Worm (Caenorhabditis elegans) whole organism, L1 larva: ENCODE results near the gene mrps-18B.
A peak's percentile ranks its signal among the peaks of the same experiment; 100 is the strongest.

Experiments
- aly-2 ChIP-seq: fragments of 150-350 bp; optimal IDR thresholded peaks from 2 replicates; lab custom pipeline; 2014; ENCODE audit warnings: missing biosample characterization, missing genetic modification characterization
- ama-1 ChIP-seq: fragments of 150-350 bp; optimal IDR thresholded peaks from 2 replicates; lab custom pipeline; 2014
- blmp-1 ChIP-seq: fragments of 150-350 bp; optimal IDR thresholded peaks from 2 replicates; lab custom pipeline; 2014; ENCODE audit warnings: missing biosample characterization, missing genetic modification characterization
- ceh-63 ChIP-seq: fragments of 200-800 bp; sonication (Bioruptor generic); optimal IDR thresholded peaks from 2 replicates; lab custom pipeline; 2018; ENCODE audit warnings: mild to moderate bottlenecking, missing genetic modification characterization, missing compliant biosample characterization
- ceh-82 ChIP-seq, 3 experiments: fragments of 150-350 bp in 1 of 3; sonication (generic microtip) in 2 of 3; optimal IDR thresholded peaks; 2 replicates each; lab custom pipeline; 2014 to 2017; ENCODE audit warnings: missing biosample characterization in 3 of 3, missing genetic modification characterization in 3 of 3
- ceh-90 ChIP-seq: sonication (generic microtip); optimal IDR thresholded peaks from 2 replicates; lab custom pipeline; 2016; ENCODE audit warnings: missing genetic modification characterization, missing compliant biosample characterization
- ces-1 ChIP-seq: fragments of 150-350 bp; optimal IDR thresholded peaks from 2 replicates; lab custom pipeline; 2014; ENCODE audit warnings: missing biosample characterization, missing genetic modification reagents, missing genetic modification characterization
- dpl-1 ChIP-seq, 3 experiments: fragments of 150-350 bp in 2 of 3; sonication (generic microtip) in 1 of 3; optimal IDR thresholded peaks; 2 replicates each; lab custom pipeline; 2014 to 2017; ENCODE audit warnings: missing biosample characterization in 3 of 3, missing genetic modification characterization in 3 of 3, missing genetic modification reagents in 3 of 3
- dsc-1 ChIP-seq: sonication (generic microtip); optimal IDR thresholded peaks from 2 replicates; lab custom pipeline; 2016; ENCODE audit warnings: mild to moderate bottlenecking, missing genetic modification characterization, missing compliant biosample characterization
- efl-1 ChIP-seq, 4 experiments: fragments of 150-350 bp; optimal IDR thresholded peaks in 3 of 4; peaks in 1 of 4; 1 replicate in 1 of 4; 2 replicates in 3 of 4; lab custom pipeline; 2014; ENCODE audit warnings: missing biosample characterization in 2 of 4, missing genetic modification characterization in 2 of 4, missing genetic modification reagents in 2 of 4
- egl-13 ChIP-seq: sonication (generic microtip); optimal IDR thresholded peaks from 2 replicates; lab custom pipeline; 2016; ENCODE audit warnings: missing genotype, missing genetic modification reagents, missing genetic modification characterization, missing compliant biosample characterization
- elt-2 ChIP-seq: sonication (generic microtip); optimal IDR thresholded peaks from 2 replicates; lab custom pipeline; 2016; ENCODE audit warnings: missing genetic modification characterization, mild to moderate bottlenecking, inconsistent platforms, missing compliant biosample characterization, missing genetic modification reagents
- elt-3 ChIP-seq, 6 experiments: fragments of 150-350 bp in 1 of 6; sonication (generic microtip); optimal IDR thresholded peaks; 2 replicates each; lab custom pipeline; 2017 to 2018; ENCODE audit warnings: missing biosample characterization in 6 of 6, missing genetic modification characterization in 6 of 6, inconsistent platforms in 1 of 6
- fkh-4 ChIP-seq: sonication (generic microtip); optimal IDR thresholded peaks from 2 replicates; lab custom pipeline; 2016; ENCODE audit warnings: missing compliant biosample characterization, missing genetic modification characterization, borderline replicate concordance
- fkh-8 ChIP-seq: sonication (generic microtip); optimal IDR thresholded peaks from 2 replicates; lab custom pipeline; 2016; ENCODE audit warnings: mild to moderate bottlenecking, missing genetic modification characterization, missing compliant biosample characterization
- fos-1 ChIP-seq: fragments of 150-350 bp; optimal IDR thresholded peaks from 2 replicates; lab custom pipeline; 2014; ENCODE audit warnings: missing biosample characterization, missing genetic modification characterization
- grh-1 ChIP-seq: fragments of 200-800 bp; sonication (Bioruptor generic); IDR thresholded peaks from 2 replicates; pipeline ENCODE4 v1.3.6; 2022; ENCODE audit warnings: missing genetic modification reagents, missing genetic modification characterization, missing compliant biosample characterization
- hlh-17 ChIP-seq: fragments of 200-800 bp; sonication (Bioruptor generic); optimal IDR thresholded peaks from 2 replicates; lab custom pipeline; 2018; ENCODE audit warnings: missing genetic modification characterization, mild to moderate bottlenecking, missing compliant biosample characterization, moderate library complexity, borderline replicate concordance
- jun-1 ChIP-seq: fragments of 150-350 bp; optimal IDR thresholded peaks from 2 replicates; lab custom pipeline; 2014; ENCODE audit warnings: missing biosample characterization, missing genetic modification reagents, missing genetic modification characterization
- lin-14 ChIP-seq: fragments of 200-800 bp; sonication (Bioruptor generic); optimal IDR thresholded peaks from 2 replicates; lab custom pipeline; 2018; ENCODE audit warnings: mild to moderate bottlenecking, missing genetic modification characterization, moderate library complexity, missing compliant biosample characterization
- lin-35 ChIP-seq, 2 experiments: fragments of 150-350 bp; optimal IDR thresholded peaks; 2 replicates each; lab custom pipeline; 2014; ENCODE audit warnings: missing biosample characterization in 2 of 2, missing genetic modification characterization in 2 of 2, missing genetic modification reagents in 2 of 2
- lin-39 ChIP-seq: fragments of 150-350 bp; optimal IDR thresholded peaks from 2 replicates; lab custom pipeline; 2014; ENCODE audit warnings: missing biosample characterization, missing genetic modification reagents, missing genetic modification characterization
- mef-2 ChIP-seq: fragments of 150-350 bp; optimal IDR thresholded peaks from 2 replicates; lab custom pipeline; 2014; ENCODE audit warnings: missing biosample characterization, missing genetic modification characterization
- mep-1 ChIP-seq: fragments of 150-350 bp; optimal IDR thresholded peaks from 2 replicates; lab custom pipeline; 2014; ENCODE audit warnings: missing biosample characterization, missing genetic modification characterization
- nhr-12 ChIP-seq: sonication (generic microtip); optimal IDR thresholded peaks from 2 replicates; lab custom pipeline; 2017; ENCODE audit warnings: missing biosample characterization, missing genetic modification characterization
- nhr-19 ChIP-seq: fragments of 200-800 bp; sonication (Bioruptor generic); conservative IDR thresholded peaks from 2 replicates; pipeline ENCODE4 v1.3.6; 2022; ENCODE audit warnings: missing genetic modification characterization, missing compliant biosample characterization
- nhr-20 ChIP-seq: sonication (generic microtip); optimal IDR thresholded peaks from 2 replicates; lab custom pipeline; 2016; ENCODE audit warnings: mild to moderate bottlenecking, missing genetic modification characterization, missing compliant biosample characterization
- nhr-28 ChIP-seq: fragments of 150-350 bp; optimal IDR thresholded peaks from 2 replicates; lab custom pipeline; 2014; ENCODE audit warnings: missing biosample characterization, missing genetic modification characterization
- nhr-47 ChIP-seq: sonication (generic microtip); optimal IDR thresholded peaks from 2 replicates; lab custom pipeline; 2016; ENCODE audit warnings: mild to moderate bottlenecking, missing genetic modification characterization, moderate library complexity, missing compliant biosample characterization
- nhr-71 ChIP-seq: sonication (generic microtip); optimal IDR thresholded peaks from 2 replicates; lab custom pipeline; 2016; ENCODE audit warnings: mild to moderate bottlenecking, missing genetic modification characterization, moderate library complexity, missing compliant biosample characterization
- nhr-76 ChIP-seq: sonication (generic microtip); optimal IDR thresholded peaks from 2 replicates; lab custom pipeline; 2017; ENCODE audit warnings: missing biosample characterization, missing genetic modification characterization
- nhr-84 ChIP-seq: sonication (generic microtip); optimal IDR thresholded peaks from 2 replicates; lab custom pipeline; 2017; ENCODE audit warnings: missing biosample characterization, missing genetic modification characterization
- nhr-85 ChIP-seq: sonication (generic microtip); peaks from one replicate; lab custom pipeline; 2016; ENCODE audit warnings: missing genetic modification characterization, inconsistent platforms, missing compliant biosample characterization
- nhr-90 ChIP-seq: sonication (generic microtip); optimal IDR thresholded peaks from 2 replicates; lab custom pipeline; 2016; ENCODE audit warnings: mild to moderate bottlenecking, missing genetic modification characterization, missing compliant biosample characterization; ENCODE audit not compliant: poor library complexity
- sox-4 ChIP-seq: sonication (generic microtip); optimal IDR thresholded peaks from 2 replicates; lab custom pipeline; 2016; ENCODE audit warnings: missing genetic modification characterization, missing compliant biosample characterization
- sptf-1 ChIP-seq: fragments of 150-350 bp; optimal IDR thresholded peaks from 2 replicates; lab custom pipeline; 2014; ENCODE audit warnings: missing biosample characterization, missing genetic modification characterization
- sup-37 ChIP-seq: fragments of 200-800 bp; sonication (Bioruptor generic); optimal IDR thresholded peaks from 2 replicates; lab custom pipeline; 2018; ENCODE audit warnings: mild to moderate bottlenecking, missing genetic modification characterization, missing compliant biosample characterization
- swsn-7 ChIP-seq: sonication (generic microtip); optimal IDR thresholded peaks from 2 replicates; lab custom pipeline; 2016; ENCODE audit warnings: missing genetic modification characterization, missing compliant biosample characterization
- tlp-1 ChIP-seq: fragments of 150-350 bp; optimal IDR thresholded peaks from 2 replicates; lab custom pipeline; 2014; ENCODE audit warnings: missing biosample characterization, missing genetic modification characterization
- unc-30 ChIP-seq: sonication (generic microtip); optimal IDR thresholded peaks from 2 replicates; lab custom pipeline; 2017; ENCODE audit warnings: missing biosample characterization, missing genetic modification characterization
- unc-86 ChIP-seq: sonication (generic microtip); optimal IDR thresholded peaks from 2 replicates; lab custom pipeline; 2016; ENCODE audit warnings: missing genetic modification characterization, missing compliant biosample characterization
- zip-4 ChIP-seq: fragments of 200-800 bp; sonication (Bioruptor generic); optimal IDR thresholded peaks from 2 replicates; lab custom pipeline; 2018; ENCODE audit warnings: mild to moderate bottlenecking, missing genetic modification characterization, moderate library complexity, missing compliant biosample characterization
- ztf-11 ChIP-seq, 2 experiments: sonication (generic microtip); optimal IDR thresholded peaks; 2 replicates each; lab custom pipeline; 2016 to 2017; ENCODE audit warnings: missing genetic modification characterization in 2 of 2, missing biosample characterization in 1 of 2, missing compliant biosample characterization in 1 of 2

Gene mrps-18B

DNA sequence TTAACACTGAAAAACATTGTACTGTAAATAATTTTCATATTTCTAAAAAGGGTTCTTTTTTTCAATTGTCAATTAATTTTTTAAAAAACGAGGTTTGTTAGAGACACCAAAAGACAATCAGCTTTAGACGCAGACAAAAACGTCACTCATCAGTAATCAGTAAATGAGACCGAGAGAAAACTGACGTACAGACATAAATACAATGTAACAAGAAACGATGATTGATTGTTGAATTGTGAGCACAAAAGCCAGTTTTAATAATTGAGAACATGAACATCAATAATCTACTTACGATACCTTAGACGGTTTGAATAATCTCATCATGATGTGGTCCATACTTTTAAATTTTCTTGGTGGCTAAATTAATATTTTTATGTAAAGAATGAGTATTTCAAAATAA lies 18.7 kb upstream of the mrps-18B start:
- TF ChIP-seq elt-2 (peak; percentile 14), tlp-1 (tag; lab: Kevin White, UChicago) (no peak)

- TF ChIP-seq ces-1 (GFP tag; lab: Kevin White, UChicago), result no peak
- TF ChIP-seq efl-1 (optimal IDR thresholded peaks at IDR 0.05; lab: Kevin White, UChicago), result no peak
- TF ChIP-seq efl-1 (GFP tag; optimal IDR thresholded peaks at IDR 0.05 in 1 of 2; lab: Kevin White, UChicago), result no peak
- TF ChIP-seq fkh-8, result no peak
- no peak for TF ChIP-seq nhr-19
- no peak for TF ChIP-seq fos-1 (tag; lab: Kevin White, UChicago)
- TF ChIP-seq grh-1 (GFP tag; lab: Robert Waterston, UW), result no peak
- no peak for TF ChIP-seq blmp-1
These were observed 16.5 kb upstream of the mrps-18B start, which contains the start of gene T13H5.1 for ce11 chrII:8508956-8509355. TSS of gene T13H5.1 (minus strand) at chrII:8509056.

ce11 chrII:8514729-8515128 lies 10.8 kb upstream of the mrps-18B start, which contains the start of gene ctg-2:
TSS of gene ctg-2 (plus strand) at chrII:8515054.
- TF ChIP-seq jun-1 (tag; lab: Kevin White, UChicago), result peak; percentile 15
- TF ChIP-seq lin-14 (GFP tag; lab: Kevin White, UChicago), result peak; percentile 15
- TF ChIP-seq nhr-20 (tag; lab: Kevin White, UChicago), result peak; percentile 3
- TF ChIP-seq fos-1 (tag; lab: Kevin White, UChicago), result no peak
- peak; percentile 85 for TF ChIP-seq elt-2
- TF ChIP-seq, all 84 proteins: peak for 4

- TF ChIP-seq elt-2, result peak; percentile 37
- TF ChIP-seq ama-1, result no peak
These were observed 10.0 kb upstream of the mrps-18B start for ce11 chrII:8515521-8515920.

DNA sequence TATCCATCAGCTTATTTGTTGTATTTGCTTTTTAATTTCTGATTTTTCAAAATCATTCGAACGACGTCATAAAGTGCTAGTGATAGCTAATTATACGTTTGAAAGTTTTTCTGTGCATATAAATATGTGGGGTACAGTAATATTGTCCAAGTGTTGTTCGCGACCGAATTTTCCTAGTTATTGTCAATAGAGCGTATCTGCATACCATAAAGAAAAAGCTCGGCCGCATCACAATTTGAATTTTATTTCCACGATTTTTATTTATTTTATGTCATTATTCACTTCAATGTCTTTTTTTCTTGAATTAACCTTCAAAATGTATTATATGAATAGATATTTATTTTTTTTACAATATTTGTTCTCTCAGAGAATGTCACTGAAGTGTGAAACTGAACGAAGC lies 8.7 kb upstream of the mrps-18B start, which contains the start of gene rnh-2:
Gene rnh-2 (plus strand): TSS at position 368 of the 400 bp plus-strand sequence.
- no peak for TF ChIP-seq zip-4 (GFP tag; lab: Kevin White, UChicago)
- peak in 2 of 6 experiments; percentile 21 to 27 for TF ChIP-seq elt-3 (tag; optimal IDR thresholded peaks at IDR 0.05; lab: Kevin White, UChicago)
- TF ChIP-seq dpl-1 (GFP tag; optimal IDR thresholded peaks at IDR 0.05; lab: Kevin White, UChicago), result peak; percentile 55 to 79 (median 68)
- TF ChIP-seq fkh-4, result peak; percentile 8
- TF ChIP-seq sox-4 (tag; lab: Kevin White, UChicago), result peak; percentile 30
- TF ChIP-seq ama-1, result no peak
- no peak for TF ChIP-seq hlh-17 (GFP tag; lab: Kevin White, UChicago)
- TF ChIP-seq unc-86, result no peak
- no peak for TF ChIP-seq ceh-63 (GFP tag; lab: Kevin White, UChicago)
- no peak for TF ChIP-seq sup-37
- TF ChIP-seq aly-2 (tag; lab: Kevin White, UChicago), result no peak
- no peak for TF ChIP-seq nhr-12 (tag; lab: Kevin White, UChicago)
- TF ChIP-seq blmp-1, result peak; percentile 53
- TF ChIP-seq egl-13, result peak; percentile 44
- TF ChIP-seq mef-2, result no peak
- peak; percentile 51 for TF ChIP-seq swsn-7
- TF ChIP-seq nhr-20 (tag; lab: Kevin White, UChicago), result peak; percentile 75
- peak; percentile 67 to 75 for TF ChIP-seq efl-1 (optimal IDR thresholded peaks at IDR 0.05; lab: Kevin White, UChicago)
- peak; percentile 73 to 96 for TF ChIP-seq efl-1 (GFP tag; optimal IDR thresholded peaks at IDR 0.05 in 1 of 2; lab: Kevin White, UChicago)
- TF ChIP-seq ceh-90, result peak; percentile 71
- no peak for TF ChIP-seq nhr-84 (tag; lab: Kevin White, UChicago)
- peak; percentile 75 to 84 for TF ChIP-seq lin-35 (GFP tag; optimal IDR thresholded peaks at IDR 0.05; lab: Kevin White, UChicago)
- peak; percentile 0 to 76 (median 30) for TF ChIP-seq ceh-82 (tag; optimal IDR thresholded peaks at IDR 0.05; lab: Kevin White, UChicago)
- TF ChIP-seq nhr-76 (tag; lab: Kevin White, UChicago), result no peak
- no peak for TF ChIP-seq dsc-1 (tag; lab: Kevin White, UChicago)
- peak; percentile 75 for TF ChIP-seq nhr-71 (tag; lab: Kevin White, UChicago)
- no peak for TF ChIP-seq grh-1 (GFP tag; lab: Robert Waterston, UW)
- peak; percentile 86 for TF ChIP-seq mep-1
- TF ChIP-seq nhr-90 (tag; lab: Kevin White, UChicago), result peak; percentile 55
- TF ChIP-seq nhr-85, result peak; percentile 78
- TF ChIP-seq unc-30 (tag; lab: Kevin White, UChicago), result no peak
- TF ChIP-seq nhr-28 (tag; lab: Kevin White, UChicago), result no peak
- TF ChIP-seq nhr-47 (tag; lab: Kevin White, UChicago), result peak; percentile 69
- peak in 1 of 2 experiments; percentile 33 for TF ChIP-seq ztf-11 (tag; optimal IDR thresholded peaks at IDR 0.05; lab: Kevin White, UChicago)
- no peak for TF ChIP-seq lin-39 (tag; lab: Kevin White, UChicago)
- TF ChIP-seq sptf-1 (tag; lab: Kevin White, UChicago), result no peak
